Worm (Caenorhabditis elegans): ENCODE results near the gene F22E5.13.

DNA sequence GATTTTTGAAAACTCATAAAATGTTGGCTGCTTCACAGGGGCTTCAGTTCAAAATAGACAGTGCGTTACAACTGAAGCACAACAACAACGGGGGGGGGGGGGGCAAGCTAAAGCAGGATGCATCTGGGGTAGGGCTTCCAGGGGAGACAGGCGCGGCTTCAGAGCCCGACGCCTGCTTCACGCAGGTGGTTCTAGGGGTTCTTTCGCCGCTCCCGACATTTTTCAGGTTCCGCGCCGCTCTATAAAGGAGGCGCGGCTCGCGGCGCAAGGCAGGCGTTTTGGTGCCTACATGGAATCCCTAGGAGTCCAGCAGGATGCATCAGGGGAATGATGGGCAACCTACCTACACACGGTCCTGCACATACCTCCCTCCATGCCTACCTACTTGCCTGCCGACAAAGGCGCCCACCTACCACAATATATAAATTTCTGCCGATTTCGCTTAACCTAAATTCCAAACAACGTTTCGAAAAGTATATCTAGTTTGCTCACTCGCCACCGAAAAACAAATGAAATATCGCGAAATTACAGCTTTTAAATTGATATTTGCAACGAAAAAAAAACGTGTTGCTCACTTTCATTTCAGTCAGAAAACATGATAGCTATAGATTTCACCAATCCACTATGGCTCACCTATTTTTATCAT, 22.2 kb downstream of the F22E5.13 start, which contains the start of gene sri-71:
- TF ChIP-seq ztf-23 (GFP tag; IDR thresholded peaks at IDR 0.05): no peak
- no peak for TF ChIP-seq flt-1 (GFP tag; IDR thresholded peaks at IDR 0.05)
- TF ChIP-seq T22C8.4 (GFP tag; IDR thresholded peaks at IDR 0.05): no peak
- no peak for TF ChIP-seq klf-2 (GFP tag; conservative IDR thresholded peaks at IDR 0.05)
- TF ChIP-seq tab-1 (GFP tag; IDR thresholded peaks at IDR 0.05): no peak

Data from whole organism, midembryonic.